Worm (Caenorhabditis elegans) whole organism, L1 larva: ENCODE results near the gene K10C2.2.

Experiments
- jun-1 ChIP-seq: fragments of 150-350 bp; optimal IDR thresholded peaks from 2 replicates; lab custom pipeline; 2014; ENCODE audit warnings: missing biosample characterization, missing genetic modification reagents, missing genetic modification characterization
- nhr-76 ChIP-seq: sonication (generic microtip); optimal IDR thresholded peaks from 2 replicates; lab custom pipeline; 2017; ENCODE audit warnings: missing biosample characterization, missing genetic modification characterization
- nhr-90 ChIP-seq: sonication (generic microtip); optimal IDR thresholded peaks from 2 replicates; lab custom pipeline; 2016; ENCODE audit warnings: mild to moderate bottlenecking, missing genetic modification characterization, missing compliant biosample characterization; ENCODE audit not compliant: poor library complexity
- skn-1 ChIP-seq: fragments of 150-350 bp; optimal IDR thresholded peaks from 2 replicates; lab custom pipeline; 2014; ENCODE audit warnings: missing biosample characterization, missing genetic modification characterization

DNA sequence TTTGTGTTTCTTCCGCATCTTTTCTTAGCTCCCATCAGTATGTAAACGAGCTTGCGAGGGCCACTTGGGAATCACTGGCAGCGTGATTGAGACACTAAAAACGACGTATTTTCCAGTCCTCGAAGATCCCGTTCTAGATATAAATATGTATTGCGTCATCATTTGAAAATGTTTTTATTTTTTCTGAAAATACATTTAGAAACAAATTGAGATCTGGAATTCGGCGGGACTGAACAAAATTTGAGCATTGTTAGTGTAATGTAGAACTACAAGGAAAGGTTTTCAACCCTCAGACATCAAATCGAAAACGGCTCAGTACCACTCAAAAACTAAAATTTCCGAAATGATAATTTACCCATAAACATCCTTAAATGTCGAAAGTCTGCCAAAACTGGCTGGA is 20.0 kb downstream of the K10C2.2 start:
- no peak for TF ChIP-seq nhr-90 (tag; lab: Kevin White, UChicago)
- no peak for TF ChIP-seq skn-1 (tag; lab: Kevin White, UChicago)
- TF ChIP-seq jun-1 (tag; lab: Kevin White, UChicago), result no peak
- no peak for TF ChIP-seq nhr-76
